Fruit fly (Drosophila melanogaster) whole organism, embryonic: Measurements from ENCODE around the gene Ldsdh1.

Experiments
- ATbp ChIP-seq: fragments of 200-800 bp; sonication (Bioruptor generic); optimal IDR thresholded peaks from 2 replicates; lab custom pipeline; 2017; ENCODE audit warnings: missing biosample characterization, mild to moderate bottlenecking, missing genetic modification characterization, missing genetic modification reagents
- B-H2 ChIP-seq: fragments of 200-800 bp; sonication (Bioruptor generic); optimal IDR thresholded peaks from 2 replicates; lab custom pipeline; 2018; ENCODE audit warnings: missing biosample characterization, mild to moderate bottlenecking, missing genetic modification characterization
- Blimp-1 ChIP-seq: fragments of 200-800 bp; sonication (Bioruptor generic); optimal IDR thresholded peaks from 3 replicates; lab custom pipeline; 2018; ENCODE audit warnings: missing biosample characterization, missing genetic modification characterization, mild to moderate bottlenecking, moderate library complexity, missing genetic modification reagents
- CG10321 ChIP-seq: fragments of 200-800 bp; sonication (Bioruptor generic); IDR thresholded peaks from 2 replicates; pipeline ENCODE4 v1.3.6; 2022; ENCODE audit warnings: missing biosample characterization, missing genetic modification characterization
- CG10366 ChIP-seq: fragments of 200-800 bp; sonication (Bioruptor generic); IDR thresholded peaks from 2 replicates; pipeline ENCODE4 v1.3.6; 2022; ENCODE audit warnings: missing biosample characterization, missing genetic modification characterization
- CG10565 ChIP-seq: fragments of 200-800 bp; sonication (Bioruptor generic); optimal IDR thresholded peaks from 3 replicates; lab custom pipeline; 2016; ENCODE audit warnings: missing biosample characterization, mild to moderate bottlenecking, missing genetic modification characterization
- CG12299 ChIP-seq: fragments of 200-800 bp; sonication (Bioruptor generic); optimal IDR thresholded peaks from 2 replicates; lab custom pipeline; 2018; ENCODE audit warnings: missing biosample characterization, mild to moderate bottlenecking, missing genetic modification characterization
- CG12744 ChIP-seq: fragments of 200-800 bp; sonication (Bioruptor generic); optimal IDR thresholded peaks from 2 replicates; lab custom pipeline; 2016; ENCODE audit warnings: missing biosample characterization, missing genetic modification characterization
- CG13894 ChIP-seq: fragments of 200-800 bp; sonication (Bioruptor generic); optimal IDR thresholded peaks from 3 replicates; lab custom pipeline; 2018; ENCODE audit warnings: missing biosample characterization, mild to moderate bottlenecking, missing genetic modification characterization, moderate library complexity
- CG15479 ChIP-seq: fragments of 200-800 bp; sonication (Bioruptor generic); optimal IDR thresholded peaks from 3 replicates; lab custom pipeline; 2019; ENCODE audit warnings: missing biosample characterization, mild to moderate bottlenecking, missing genetic modification characterization, moderate library complexity
- CG31441 ChIP-seq: fragments of 200-800 bp; sonication (Bioruptor generic); IDR thresholded peaks from 2 replicates; pipeline ENCODE4 v1.3.6; 2022; ENCODE audit warnings: missing biosample characterization, missing genetic modification characterization
- CG3163 ChIP-seq: fragments of 200-800 bp; sonication (Bioruptor generic); optimal IDR thresholded peaks from 3 replicates; lab custom pipeline; 2016; ENCODE audit warnings: missing biosample characterization, missing genetic modification characterization
- CG32532 ChIP-seq: fragments of 200-800 bp; sonication (Bioruptor generic); IDR thresholded peaks from 2 replicates; pipeline ENCODE4 v1.3.6; 2022; ENCODE audit warnings: missing biosample characterization, missing genetic modification characterization
- CG7556 ChIP-seq: fragments of 200-800 bp; sonication (Bioruptor generic); optimal IDR thresholded peaks from 2 replicates; lab custom pipeline; 2017; ENCODE audit warnings: missing biosample characterization, mild to moderate bottlenecking, missing genetic modification characterization
- CG7963 ChIP-seq: fragments of 200-800 bp; sonication (Bioruptor generic); IDR thresholded peaks from 3 replicates; pipeline ENCODE4 v1.3.6; 2022; ENCODE audit warnings: missing biosample characterization, missing genetic modification characterization; ENCODE audit not compliant: partially characterized antibody
- CG7987 ChIP-seq: fragments of 200-800 bp; sonication (Bioruptor generic); optimal IDR thresholded peaks from 2 replicates; lab custom pipeline; 2018; ENCODE audit warnings: missing biosample characterization, mild to moderate bottlenecking, missing genetic modification characterization, moderate library complexity
- CG8281 ChIP-seq: fragments of 200-800 bp; sonication (Bioruptor generic); optimal IDR thresholded peaks from 2 replicates; lab custom pipeline; 2018; ENCODE audit warnings: missing biosample characterization, mild to moderate bottlenecking, missing genetic modification characterization, moderate library complexity
- CG8944 ChIP-seq: fragments of 200-800 bp; sonication (Bioruptor generic); optimal IDR thresholded peaks from 3 replicates; lab custom pipeline; 2016; ENCODE audit warnings: missing biosample characterization, missing genetic modification characterization
- CG9876 ChIP-seq: fragments of 200-800 bp; sonication (Bioruptor generic); optimal IDR thresholded peaks from 2 replicates; lab custom pipeline; 2016; ENCODE audit warnings: missing biosample characterization, missing genetic modification characterization
- Camta ChIP-seq: fragments of 200-800 bp; sonication (Bioruptor generic); optimal IDR thresholded peaks from 2 replicates; lab custom pipeline; 2016; ENCODE audit warnings: missing biosample characterization, missing genetic modification characterization
- D19B ChIP-seq: fragments of 200-800 bp; sonication (Bioruptor generic); optimal IDR thresholded peaks from 2 replicates; lab custom pipeline; 2017; ENCODE audit warnings: missing biosample characterization, mild to moderate bottlenecking, missing genetic modification characterization
- Deaf1 ChIP-seq: fragments of 200-800 bp; optimal IDR thresholded peaks from 3 replicates; lab custom pipeline; 2019; ENCODE audit warnings: missing biosample characterization, mild to moderate bottlenecking, missing genetic modification characterization, moderate library complexity
- Dll ChIP-seq: fragments of 200-800 bp; sonication (Bioruptor generic); IDR thresholded peaks from 4 replicates; pipeline ENCODE4 v1.3.6; 2022; ENCODE audit warnings: missing biosample characterization, missing genetic modification characterization; ENCODE audit not compliant: partially characterized antibody
- Elba2 ChIP-seq: fragments of 200-800 bp; sonication (Bioruptor generic); optimal IDR thresholded peaks from 3 replicates; lab custom pipeline; 2016; ENCODE audit warnings: missing biosample characterization, missing genetic modification characterization
- HHEX ChIP-seq: fragments of 200-800 bp; sonication (Bioruptor generic); optimal IDR thresholded peaks from 3 replicates; lab custom pipeline; 2017; ENCODE audit warnings: missing biosample characterization, mild to moderate bottlenecking, missing genetic modification characterization, missing genetic modification reagents
- Hand ChIP-seq: fragments of 200-800 bp; sonication (Bioruptor generic); optimal IDR thresholded peaks from 2 replicates; lab custom pipeline; 2017; ENCODE audit warnings: mild to moderate bottlenecking, missing biosample characterization, missing genetic modification reagents, missing genetic modification characterization
- Hmr ChIP-seq: fragments of 200-800 bp; sonication (Bioruptor generic); optimal IDR thresholded peaks from 3 replicates; lab custom pipeline; 2017; ENCODE audit warnings: mild to moderate bottlenecking, missing biosample characterization, missing genetic modification reagents, missing genetic modification characterization
- MBD-R2 ChIP-seq: fragments of 200-800 bp; sonication (Bioruptor generic); IDR thresholded peaks from 2 replicates; pipeline ENCODE4 v1.3.6; 2022; ENCODE audit warnings: missing biosample characterization, missing genetic modification characterization
- Mes4 ChIP-seq: fragments of 200-800 bp; sonication (Bioruptor generic); optimal IDR thresholded peaks from 2 replicates; lab custom pipeline; 2016; ENCODE audit warnings: missing biosample characterization, missing genetic modification characterization
- Pdp1 ChIP-seq, 2 experiments: fragments of 200-800 bp; sonication (Bioruptor generic); optimal IDR thresholded peaks; 3 replicates each; lab custom pipeline; 2016; ENCODE audit warnings: missing biosample characterization in 2 of 2, missing genetic modification characterization in 2 of 2, mild to moderate bottlenecking in 1 of 2, moderate library complexity in 1 of 2
- Taf1 ChIP-seq: fragments of 200-800 bp; sonication (Bioruptor generic); IDR thresholded peaks from 2 replicates; pipeline ENCODE4 v1.3.6; 2022; ENCODE audit warnings: missing biosample characterization, missing genetic modification characterization
- aop ChIP-seq: fragments of 200-800 bp; sonication (Bioruptor generic); IDR thresholded peaks from 2 replicates; pipeline ENCODE4 v1.3.6; 2022; ENCODE audit warnings: missing biosample characterization, missing genetic modification characterization
- chif ChIP-seq, 2 experiments: fragments of 200-800 bp; sonication (Bioruptor generic); optimal IDR thresholded peaks; 3 replicates each; lab custom pipeline; 2016; ENCODE audit warnings: missing biosample characterization in 2 of 2, missing genetic modification characterization in 2 of 2
- chn ChIP-seq: fragments of 200-800 bp; sonication (Bioruptor generic); optimal IDR thresholded peaks from 2 replicates; lab custom pipeline; 2016; ENCODE audit warnings: missing biosample characterization, missing genetic modification characterization
- cwo ChIP-seq: fragments of 200-800 bp; sonication (Bioruptor generic); optimal IDR thresholded peaks from 3 replicates; lab custom pipeline; 2017; ENCODE audit warnings: missing biosample characterization, missing genetic modification characterization, mild to moderate bottlenecking, moderate library complexity, missing genetic modification reagents
- dpn ChIP-seq, 2 experiments: fragments of 200-800 bp; sonication (Bioruptor generic); optimal IDR thresholded peaks; 3 replicates each; lab custom pipeline; 2016; ENCODE audit warnings: missing biosample characterization in 2 of 2, missing genetic modification characterization in 2 of 2
- ems ChIP-seq: fragments of 200-800 bp; sonication (Bioruptor generic); optimal IDR thresholded peaks from 3 replicates; lab custom pipeline; 2016; ENCODE audit warnings: missing biosample characterization, missing genetic modification characterization
- ftz-f1 ChIP-seq: fragments of 200-800 bp; sonication (Bioruptor generic); optimal IDR thresholded peaks from 2 replicates; lab custom pipeline; 2016; ENCODE audit warnings: missing biosample characterization, missing genetic modification characterization
- lab ChIP-seq: fragments of 200-800 bp; sonication (Bioruptor generic); optimal IDR thresholded peaks from 3 replicates; lab custom pipeline; 2017; ENCODE audit warnings: missing biosample characterization, missing genetic modification characterization, mild to moderate bottlenecking, moderate library complexity, missing genetic modification reagents
- nerfin-1 ChIP-seq: fragments of 200-800 bp; sonication (Bioruptor generic); optimal IDR thresholded peaks from 3 replicates; lab custom pipeline; 2019; ENCODE audit warnings: missing biosample characterization, mild to moderate bottlenecking, missing genetic modification characterization, moderate library complexity
- nmo ChIP-seq: fragments of 200-800 bp; sonication (Bioruptor generic); optimal IDR thresholded peaks from 2 replicates; lab custom pipeline; 2018; ENCODE audit warnings: missing biosample characterization, mild to moderate bottlenecking, missing genetic modification characterization, moderate library complexity
- odd ChIP-seq: fragments of 200-800 bp; sonication (Bioruptor generic); optimal IDR thresholded peaks from 2 replicates; lab custom pipeline; 2017; ENCODE audit warnings: missing biosample characterization, mild to moderate bottlenecking, missing genetic modification characterization
- org-1 ChIP-seq: fragments of 200-800 bp; sonication (Bioruptor generic); optimal IDR thresholded peaks from 2 replicates; lab custom pipeline; 2017; ENCODE audit warnings: missing biosample characterization, missing genetic modification characterization
- p53 ChIP-seq: fragments of 200-800 bp; sonication (Bioruptor generic); optimal IDR thresholded peaks from 2 replicates; lab custom pipeline; 2016; ENCODE audit warnings: missing biosample characterization, missing genetic modification characterization
- psq ChIP-seq: fragments of 200-800 bp; sonication (Bioruptor generic); optimal IDR thresholded peaks from 2 replicates; lab custom pipeline; 2017; ENCODE audit warnings: missing biosample characterization, missing genetic modification characterization
- seq ChIP-seq: fragments of 200-800 bp; sonication (Bioruptor generic); IDR thresholded peaks from 2 replicates; pipeline ENCODE4 v1.3.6; 2022; ENCODE audit warnings: missing biosample characterization, missing genetic modification characterization
- shn ChIP-seq: fragments of 200-800 bp; sonication (Bioruptor generic); optimal IDR thresholded peaks from 3 replicates; lab custom pipeline; 2016; ENCODE audit warnings: missing biosample characterization, missing genetic modification characterization
- so ChIP-seq: fragments of 200-800 bp; sonication (Bioruptor generic); IDR thresholded peaks from 3 replicates; pipeline ENCODE4 v1.3.6; 2022; ENCODE audit warnings: missing biosample characterization, missing genetic modification characterization
- trem ChIP-seq: fragments of 200-800 bp; optimal IDR thresholded peaks from 3 replicates; lab custom pipeline; 2019; ENCODE audit warnings: missing biosample characterization, mild to moderate bottlenecking, missing genetic modification characterization, moderate library complexity
- zfh1 ChIP-seq: fragments of 200-800 bp; sonication (Bioruptor generic); IDR thresholded peaks from 3 replicates; pipeline ENCODE4 v1.3.6; 2022; ENCODE audit warnings: missing biosample characterization, missing genetic modification characterization

Ldsdh1 gene

dm6 chrX:8057299-8057730 lies 24.1 kb downstream of the Ldsdh1 start:
- TF ChIP-seq CG10366 (GFP tag; lab: Robert Waterston, UW) (peak; percentile 22; the same call in 1 of the 2 replicates), CG8281 (tag; lab: Kevin White, UChicago) (peak; percentile 53), CG3163 (GFP tag; lab: Kevin White, UChicago) (peak; percentile 32), nmo (GFP tag; lab: Kevin White, UChicago) (peak; percentile 82), CG13894 (peak; percentile 4), Camta (GFP tag; lab: Kevin White, UChicago) (peak; percentile 75), CG7556 (GFP tag; lab: Kevin White, UChicago) (peak; percentile 85), nerfin-1 (tag; lab: Kevin White, UChicago) (peak; percentile 15), CG12299 (no peak), dpn (GFP tag; optimal IDR thresholded peaks at IDR 0.05; lab: Kevin White, UChicago) (peak; percentile 63 to 88), Dll (GFP tag; lab: Robert Waterston, UW) (no peak), psq (GFP tag; lab: Kevin White, UChicago) (peak; percentile 32), CG12744 (GFP tag; lab: Kevin White, UChicago) (peak; percentile 59), Hand (peak; percentile 37), odd (GFP tag; lab: Kevin White, UChicago) (peak; percentile 60), trem (no peak), MBD-R2 (0 out of 2 replicates have a peak, but pooled peaks have one; percentile 31), Taf1 (no peak), CG8944 (GFP tag; lab: Kevin White, UChicago) (peak; percentile 78), Hmr (GFP tag; lab: Kevin White, UChicago) (peak; percentile 79), seq (GFP tag; lab: Robert Waterston, UW) (peak; percentile 41; the same call in 1 of the 2 replicates), lab (GFP tag; lab: Kevin White, UChicago) (peak; percentile 75), ATbp (GFP tag; lab: Kevin White, UChicago) (peak; percentile 40), p53 (GFP tag; lab: Kevin White, UChicago) (peak; percentile 40), Blimp-1 (GFP tag; lab: Kevin White, UChicago) (peak; percentile 55), org-1 (GFP tag; lab: Kevin White, UChicago) (peak; percentile 76), CG7987 (GFP tag; lab: Kevin White, UChicago) (no peak), Elba2 (GFP tag; lab: Kevin White, UChicago) (no peak), CG15479 (GFP tag; lab: Kevin White, UChicago) (no peak), zfh1 (GFP tag; lab: Robert Waterston, UW) (0 out of 3 replicates have a peak, but pooled peaks have one; percentile 9), D19B (peak; percentile 69), ems (GFP tag; lab: Kevin White, UChicago) (peak; percentile 71), shn (peak; percentile 86), CG9876 (GFP tag; lab: Kevin White, UChicago) (peak; percentile 68), CG10321 (no peak), ftz-f1 (GFP tag; lab: Kevin White, UChicago) (no peak), Pdp1 (GFP tag; optimal IDR thresholded peaks at IDR 0.05; lab: Kevin White, UChicago) (peak; percentile 30 to 81), HHEX (GFP tag; lab: Kevin White, UChicago) (peak; percentile 73), chif (GFP tag; optimal IDR thresholded peaks at IDR 0.05; lab: Kevin White, UChicago) (peak; percentile 61 to 78), aop (no peak), Deaf1 (tag; lab: Kevin White, UChicago) (peak; percentile 34), CG32532 (peak; percentile 31; the same call in 1 of the 2 replicates), CG10565 (GFP tag; lab: Kevin White, UChicago) (peak; percentile 3), Mes4 (GFP tag; lab: Kevin White, UChicago) (peak; percentile 60), so (GFP tag; lab: Robert Waterston, UW) (peak; percentile 13; the same call in 1 of the 3 replicates), B-H2 (no peak), cwo (GFP tag; lab: Kevin White, UChicago) (peak; percentile 48), CG31441 (GFP tag; lab: Robert Waterston, UW) (peak; percentile 75), CG7963 (GFP tag; lab: Robert Waterston, UW) (no peak), chn (GFP tag; lab: Kevin White, UChicago) (peak; percentile 30)
